Fruit fly (Drosophila melanogaster): Measurements from ENCODE around the gene Adh.
A peak's percentile ranks its signal among the peaks of the same experiment; 100 is the strongest.

The Adh gene

DNA sequence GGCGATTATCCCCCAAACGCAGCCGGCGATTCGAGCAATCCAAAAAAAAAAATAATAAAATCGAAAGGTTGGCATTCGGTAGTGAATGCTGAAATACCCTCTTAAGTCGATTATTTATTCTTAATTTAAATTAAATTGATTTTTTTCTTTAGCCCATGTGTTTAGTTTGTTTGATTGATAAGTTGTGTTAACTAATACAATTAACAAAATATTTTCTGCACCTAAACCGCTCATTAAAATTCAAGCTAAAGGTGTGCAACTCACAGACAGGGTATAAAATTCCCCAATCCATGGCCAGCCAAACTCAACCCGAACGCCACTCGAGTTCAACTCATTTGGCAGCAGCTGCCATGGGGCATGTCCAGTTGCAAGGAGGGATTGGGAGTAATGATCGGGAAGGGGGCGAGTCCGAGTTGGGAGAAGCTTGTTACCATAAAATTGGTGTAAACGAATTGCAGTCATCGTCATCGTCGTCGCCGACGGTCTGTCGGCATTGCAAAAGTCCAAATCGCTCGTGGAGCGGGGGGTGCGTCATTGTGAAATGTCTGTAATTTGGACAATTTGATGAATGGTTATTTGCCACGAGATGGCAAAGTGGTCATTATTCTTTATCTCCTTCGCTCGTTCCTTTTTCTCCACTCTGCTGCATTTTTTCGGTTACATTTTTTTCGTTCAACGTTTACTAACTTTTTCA is 42.0 kb upstream of the Adh start (continued):
- TF ChIP-seq fkh (GFP tag; optimal IDR thresholded peaks at IDR 0.05) (no peak), CG6163 (GFP tag; IDR thresholded peaks at IDR 0.05) (peak; percentile 77), dac (GFP tag; optimal IDR thresholded peaks at IDR 0.05) (peak; percentile 12), CG11294 (GFP tag; IDR thresholded peaks at IDR 0.05) (0 out of 2 replicates have a peak, but pooled peaks have one; percentile 20), Gug (GFP tag; IDR thresholded peaks at IDR 0.05) (peak; percentile 61), CG4318 (GFP tag; optimal IDR thresholded peaks at IDR 0.05) (peak; percentile 14), fd59A (GFP tag; optimal IDR thresholded peaks at IDR 0.05) (no peak), pdm3 (GFP tag; optimal IDR thresholded peaks at IDR 0.05) (peak; percentile 81), Lpt (GFP tag; optimal IDR thresholded peaks at IDR 0.05) (peak; percentile 28), Ets96B (tag; optimal IDR thresholded peaks at IDR 0.05) (peak; percentile 65), Hr4 (GFP tag; optimal IDR thresholded peaks at IDR 0.05) (peak; percentile 81), CG6808 (GFP tag; optimal IDR thresholded peaks at IDR 0.05) (peak; percentile 35), Ets21C (GFP tag; optimal IDR thresholded peaks at IDR 0.05) (peak; percentile 78), CG15336 (GFP tag; IDR thresholded peaks at IDR 0.05) (peak; percentile 91), CG3032 (tag; optimal IDR thresholded peaks at IDR 0.05) (peak; percentile 31), achi (GFP tag; optimal IDR thresholded peaks at IDR 0.05) (peak; percentile 76), CG6854 (GFP tag; optimal IDR thresholded peaks at IDR 0.05) (peak; percentile 65), Eip93F (GFP tag; optimal IDR thresholded peaks at IDR 0.05) (peak; percentile 89)

dm6 chr2L:14574852-14575251 is 40.5 kb upstream of the Adh start:
- peak; percentile 34 for TF ChIP-seq spab (GFP tag; optimal IDR thresholded peaks at IDR 0.05)
- no peak for TF ChIP-seq salr (GFP tag; optimal IDR thresholded peaks at IDR 0.05)
- TF ChIP-seq fd85E (GFP tag; optimal IDR thresholded peaks at IDR 0.05): no peak
- no peak for TF ChIP-seq fd59A (GFP tag; optimal IDR thresholded peaks at IDR 0.05)
- TF ChIP-seq Sox102F (GFP tag; optimal IDR thresholded peaks at IDR 0.05): peak; percentile 7
- peak; percentile 21 for TF ChIP-seq CG6792 (GFP tag; optimal IDR thresholded peaks at IDR 0.05)
- TF ChIP-seq fkh (GFP tag; optimal IDR thresholded peaks at IDR 0.05): no peak
- TF ChIP-seq CG15336 (GFP tag; IDR thresholded peaks at IDR 0.05): 0 out of 2 replicates have a peak, but pooled peaks have one; percentile 19
- peak; percentile 14 for TF ChIP-seq Hr4 (GFP tag; optimal IDR thresholded peaks at IDR 0.05)
- TF ChIP-seq Gug (GFP tag; IDR thresholded peaks at IDR 0.05): no peak
- no peak for TF ChIP-seq Hr39 (GFP tag; optimal IDR thresholded peaks at IDR 0.05)
- TF ChIP-seq CG6163 (GFP tag; IDR thresholded peaks at IDR 0.05): no peak
- TF ChIP-seq CG11762 (GFP tag; optimal IDR thresholded peaks at IDR 0.05; ENCODE audit: insufficient read depth): no peak
- TF ChIP-seq CG8119 (GFP tag; IDR thresholded peaks at IDR 0.05): peak; percentile 44; the same call in 1 of the 3 replicates
- TF ChIP-seq Eip93F (GFP tag; optimal IDR thresholded peaks at IDR 0.05): no peak
- TF ChIP-seq Met (GFP tag; optimal IDR thresholded peaks at IDR 0.05): peak; percentile 27
- TF ChIP-seq Smox (GFP tag; optimal IDR thresholded peaks at IDR 0.05): peak; percentile 25
- TF ChIP-seq vri (GFP tag; optimal IDR thresholded peaks at IDR 0.05): no peak
- peak; percentile 5 for TF ChIP-seq acj6 (GFP tag; optimal IDR thresholded peaks at IDR 0.05)
- peak; percentile 39 for TF ChIP-seq Ets96B (tag; optimal IDR thresholded peaks at IDR 0.05)
- TF ChIP-seq esn (GFP tag; optimal IDR thresholded peaks at IDR 0.05): peak; percentile 16
- peak; percentile 14 for TF ChIP-seq topi (GFP tag; optimal IDR thresholded peaks at IDR 0.05)
- TF ChIP-seq CG3919 (GFP tag; optimal IDR thresholded peaks at IDR 0.05): peak; percentile 50
- TF ChIP-seq CG9139 (GFP tag; optimal IDR thresholded peaks at IDR 0.05): no peak
- TF ChIP-seq CG32006 (GFP tag; optimal IDR thresholded peaks at IDR 0.05): peak; percentile 55
- peak; percentile 39 for TF ChIP-seq achi (GFP tag; optimal IDR thresholded peaks at IDR 0.05)
- TF ChIP-seq CG8319 (GFP tag; optimal IDR thresholded peaks at IDR 0.05): no peak
- peak; percentile 42 for TF ChIP-seq CG6808 (GFP tag; optimal IDR thresholded peaks at IDR 0.05)
- no peak for TF ChIP-seq lz (GFP tag; optimal IDR thresholded peaks at IDR 0.05)
- TF ChIP-seq pdm3 (GFP tag; optimal IDR thresholded peaks at IDR 0.05): peak; percentile 38
- TF ChIP-seq Blimp-1 (GFP tag; optimal IDR thresholded peaks at IDR 0.05): no peak
- peak; percentile 19 for TF ChIP-seq CG10631 (GFP tag; optimal IDR thresholded peaks at IDR 0.05)
- peak; percentile 8 for TF ChIP-seq CG4318 (GFP tag; optimal IDR thresholded peaks at IDR 0.05)
- TF ChIP-seq Ets21C (GFP tag; optimal IDR thresholded peaks at IDR 0.05): no peak
- TF ChIP-seq CG11902 (GFP tag; optimal IDR thresholded peaks at IDR 0.05): no peak
- TF ChIP-seq Eip78C (GFP tag): peak; percentile 87
- TF ChIP-seq CG7368 (GFP tag; optimal IDR thresholded peaks at IDR 0.05): no peak
- TF ChIP-seq net (GFP tag; optimal IDR thresholded peaks at IDR 0.05): no peak
- TF ChIP-seq Eip75B (GFP tag; optimal IDR thresholded peaks at IDR 0.05): peak; percentile 46
- TF ChIP-seq CG8632 (GFP tag; optimal IDR thresholded peaks at IDR 0.05): peak; percentile 0
- peak in 1 of 2 experiments; percentile 4 for TF ChIP-seq ss (GFP tag; optimal IDR thresholded peaks at IDR 0.05)
- TF ChIP-seq CG31627 (GFP tag; optimal IDR thresholded peaks at IDR 0.05): no peak
